Worm (Caenorhabditis elegans): Measurements from ENCODE around the gene C55C3.4.

Gene C55C3.4

ce11 chrIV:5685014-5685413 lies 7.1 kb upstream of the C55C3.4 start, which contains the start of gene C55C3.3:
Gene C55C3.3 (plus strand): TSS chrIV:5685287.
- TF ChIP-seq skn-1 (tag; optimal IDR thresholded peaks at IDR 0.05) (no peak), peb-1 (tag; optimal IDR thresholded peaks at IDR 0.05) (no peak), lin-13 (GFP tag; optimal IDR thresholded peaks at IDR 0.05) (no peak), elt-1 (tag; optimal IDR thresholded peaks at IDR 0.05) (no peak), nhr-129 (tag; optimal IDR thresholded peaks at IDR 0.05) (no peak), R02D3.7 (tag; optimal IDR thresholded peaks at IDR 0.05) (no peak), fos-1 (tag; optimal IDR thresholded peaks at IDR 0.05) (no peak), lsy-2 (tag; optimal IDR thresholded peaks at IDR 0.05) (no peak), ama-1 (optimal IDR thresholded peaks at IDR 0.05) (no peak), ztf-1 (GFP tag; conservative IDR thresholded peaks at IDR 0.05) (no peak), mdl-1 (tag; optimal IDR thresholded peaks at IDR 0.05) (no peak), unc-62 (GFP tag; optimal IDR thresholded peaks at IDR 0.05) (no peak)

ce11 chrIV:5682547-5683234 lies 4.7 kb upstream of the C55C3.4 start, which contains the start of the genes C55C3.7 and C55C3.6:
Gene C55C3.7 (minus strand): TSS chrIV:5682647.
Gene C55C3.6 (plus strand): TSS chrIV:5683184.
- TF ChIP-seq Y55F3AM.14 (GFP tag; optimal IDR thresholded peaks at IDR 0.05) (no peak), egl-27 (tag; optimal IDR thresholded peaks at IDR 0.05) (no peak), R02D3.7 (tag; optimal IDR thresholded peaks at IDR 0.05) (no peak), lsy-2 (tag; optimal IDR thresholded peaks at IDR 0.05) (no peak), nhr-6 (tag; optimal IDR thresholded peaks at IDR 0.05) (no peak), ama-1 (optimal IDR thresholded peaks at IDR 0.05) (no peak), F13H6.1 (tag; optimal IDR thresholded peaks at IDR 0.05) (no peak), alr-1 (tag; optimal IDR thresholded peaks at IDR 0.05) (no peak), nhr-21 (tag; optimal IDR thresholded peaks at IDR 0.05) (no peak), mab-5 (tag; optimal IDR thresholded peaks at IDR 0.05) (no peak), unc-55 (GFP tag; optimal IDR thresholded peaks at IDR 0.05) (no peak), peb-1 (tag; optimal IDR thresholded peaks at IDR 0.05) (no peak)

- TF ChIP-seq C34F6.9 (tag; optimal IDR thresholded peaks at IDR 0.05) = no peak
- TF ChIP-seq fos-1 (tag; optimal IDR thresholded peaks at IDR 0.05) = no peak
- no peak for TF ChIP-seq ZK546.5 (tag; optimal IDR thresholded peaks at IDR 0.05)
- TF ChIP-seq elt-3 (tag; optimal IDR thresholded peaks at IDR 0.05) = no peak
- TF ChIP-seq lsy-2 (tag; optimal IDR thresholded peaks at IDR 0.05) = no peak
- no peak for TF ChIP-seq sma-3 (GFP tag; optimal IDR thresholded peaks at IDR 0.05)
Observed at ce11 chrIV:5674435-5674834, 3.5 kb downstream of the C55C3.4 start, which contains the start of gene srd-5. Gene srd-5 (minus strand): TSS chrIV:5674535.

ce11 chrIV:5671325-5671724 lies 6.6 kb downstream of the C55C3.4 start:
- TF ChIP-seq nhr-23 (tag; optimal IDR thresholded peaks at IDR 0.05) (no peak), F13H6.1 (tag; optimal IDR thresholded peaks at IDR 0.05) (peak; percentile 62)

ce11 chrIV:5669459-5669858 lies 8.5 kb downstream of the C55C3.4 start, which contains the start of gene T19E7.6:
Gene T19E7.6 (minus strand): TSS chrIV:5669503.
- TF ChIP-seq nhr-6 (tag; optimal IDR thresholded peaks at IDR 0.05) (no peak), fos-1 (tag; optimal IDR thresholded peaks at IDR 0.05) (peak; percentile 33)

ce11 chrIV:5667191-5667590 lies 10.8 kb downstream of the C55C3.4 start:
- TF ChIP-seq ztf-4 (tag; optimal IDR thresholded peaks at IDR 0.05) (no peak), nhr-77 (tag; optimal IDR thresholded peaks at IDR 0.05) (no peak), nhr-23 (tag; optimal IDR thresholded peaks at IDR 0.05) (no peak), lin-13 (GFP tag; optimal IDR thresholded peaks at IDR 0.05) (no peak), sma-9 (GFP tag; optimal IDR thresholded peaks at IDR 0.05) (peak; percentile 49), sma-9 (tag; optimal IDR thresholded peaks at IDR 0.05) (no peak), F13H6.1 (tag; optimal IDR thresholded peaks at IDR 0.05) (peak; percentile 15), unc-39 (tag; optimal IDR thresholded peaks at IDR 0.05) (no peak), skn-1 (tag; optimal IDR thresholded peaks at IDR 0.05) (peak; percentile 88), nhr-11 (tag; optimal IDR thresholded peaks at IDR 0.05) (no peak), Y55F3AM.14 (GFP tag; optimal IDR thresholded peaks at IDR 0.05) (no peak), unc-55 (GFP tag; optimal IDR thresholded peaks at IDR 0.05) (peak; percentile 14), ceh-16 (tag; optimal IDR thresholded peaks at IDR 0.05) (no peak), nhr-25 (tag; optimal IDR thresholded peaks at IDR 0.05) (no peak), ama-1 (optimal IDR thresholded peaks at IDR 0.05) (no peak), sma-3 (GFP tag; optimal IDR thresholded peaks at IDR 0.05) (peak; percentile 7), lsy-2 (tag; optimal IDR thresholded peaks at IDR 0.05) (peak in 1 of 2 experiments; percentile 44), fos-1 (tag; optimal IDR thresholded peaks at IDR 0.05) (peak; percentile 50), nhr-6 (tag; optimal IDR thresholded peaks at IDR 0.05) (no peak), gmeb-1 (tag; optimal IDR thresholded peaks at IDR 0.05) (no peak), R02D3.7 (tag; optimal IDR thresholded peaks at IDR 0.05) (no peak), sem-4 (tag; optimal IDR thresholded peaks at IDR 0.05) (no peak), dmd-4 (tag; optimal IDR thresholded peaks at IDR 0.05) (no peak), crh-2 (tag; optimal IDR thresholded peaks at IDR 0.05) (peak; percentile 10), C34F6.9 (tag; optimal IDR thresholded peaks at IDR 0.05) (peak; percentile 52), elt-1 (tag; optimal IDR thresholded peaks at IDR 0.05) (no peak), zag-1 (tag; optimal IDR thresholded peaks at IDR 0.05) (peak; percentile 3), alr-1 (tag; optimal IDR thresholded peaks at IDR 0.05) (no peak), nhr-129 (tag; optimal IDR thresholded peaks at IDR 0.05) (peak; percentile 21)
